Fruit fly (Drosophila melanogaster) whole organism, wandering third instar larva: Measurements from ENCODE around the gene GstD7.

Experiments used
- CG32264 ChIP-seq: fragments of 200-800 bp; sonication (Bioruptor generic); optimal IDR thresholded peaks from 2 replicates; lab custom pipeline; 2016; ENCODE audit warnings: missing biosample characterization, missing genetic modification characterization
- CrebA ChIP-seq: fragments of 200-800 bp; sonication (Bioruptor generic); optimal IDR thresholded peaks from 2 replicates; lab custom pipeline; 2016; ENCODE audit warnings: missing biosample characterization, mild to moderate bottlenecking, missing genetic modification characterization, borderline replicate concordance
- GATAd ChIP-seq: sonication (Bioruptor generic); optimal IDR thresholded peaks from 2 replicates; lab custom pipeline; 2016; ENCODE audit warnings: missing biosample characterization, missing genetic modification characterization
- fru ChIP-seq: fragments of 200-800 bp; sonication (Bioruptor generic); optimal IDR thresholded peaks from 3 replicates; lab custom pipeline; 2016; ENCODE audit warnings: missing biosample characterization, mild to moderate bottlenecking, missing genetic modification characterization
- h ChIP-seq: fragments of 200-800 bp; sonication (Bioruptor generic); optimal IDR thresholded peaks from 3 replicates; lab custom pipeline; 2016; ENCODE audit warnings: missing biosample characterization, mild to moderate bottlenecking, missing genetic modification characterization
- psq ChIP-seq: fragments of 200-800 bp; sonication (Bioruptor generic); optimal IDR thresholded peaks from 3 replicates; lab custom pipeline; 2017; ENCODE audit warnings: missing biosample characterization, mild to moderate bottlenecking, missing genetic modification characterization, moderate library complexity
- usp ChIP-seq: fragments of >200 bp; optimal IDR thresholded peaks from 2 replicates; lab custom pipeline; 2017; ENCODE audit warnings: missing biosample characterization, missing genetic modification characterization

DNA sequence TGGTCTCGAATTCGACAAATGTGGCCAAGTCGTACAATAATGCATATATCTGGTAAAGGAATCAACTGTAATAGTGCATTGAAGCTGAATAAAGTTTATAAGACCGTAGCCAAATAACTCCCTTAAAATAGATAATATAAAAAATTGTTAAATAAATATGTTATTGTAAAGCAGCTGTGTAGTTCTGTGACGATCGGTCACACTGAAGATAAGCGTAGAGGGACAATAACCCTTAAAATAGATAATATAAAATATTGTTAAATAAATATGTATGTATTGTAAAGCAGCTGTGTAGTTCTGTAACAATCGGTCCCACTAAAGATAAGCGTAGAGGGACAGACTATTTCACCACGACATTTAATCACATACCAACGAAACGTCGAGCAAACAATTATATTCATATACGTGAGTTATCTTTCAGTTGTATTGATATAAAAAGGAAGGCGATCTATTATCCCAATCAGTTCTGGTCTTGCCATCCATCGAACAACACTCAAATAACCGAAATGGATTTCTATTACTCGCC lies 3.0 kb upstream of the GstD7 start, which contains the start of gene GstD5:
- no peak for TF ChIP-seq h (GFP tag; lab: Kevin White, UChicago)
- TF ChIP-seq CrebA (GFP tag; lab: Kevin White, UChicago) = no peak
- no peak for TF ChIP-seq CG32264 (GFP tag; lab: Kevin White, UChicago)
- no peak for TF ChIP-seq fru (GFP tag; lab: Kevin White, UChicago)
- no peak for TF ChIP-seq GATAd (GFP tag; lab: Kevin White, UChicago)
- no peak for TF ChIP-seq psq (GFP tag; lab: Kevin White, UChicago)
- TF ChIP-seq usp = no peak
